Worm (Caenorhabditis elegans) whole organism, young adult: ENCODE measurements around the gene C16C8.7.
A peak's percentile ranks its signal among the peaks of the same experiment; 100 is the strongest.
"Not testable (repeated sequence)": the region's sequence is repeated elsewhere in the genome, so short reads cannot be mapped to it uniquely, and the experiment has no call there.

Experiments used
- B0019.2 ChIP-seq: fragments of 200-800 bp; sonication (Bioruptor generic); conservative IDR thresholded peaks from 2 replicates; pipeline ENCODE4 v1.3.6; 2022; ENCODE audit warnings: missing genetic modification reagents, missing genetic modification characterization, missing compliant biosample characterization
- F33H1.4 ChIP-seq: fragments of 200-800 bp; sonication (Bioruptor generic); IDR thresholded peaks from 2 replicates; pipeline ENCODE4 v1.3.6; 2022; ENCODE audit warnings: missing genetic modification reagents, missing genetic modification characterization, missing compliant biosample characterization
- F57A8.1 ChIP-seq: fragments of 200-800 bp; sonication (Bioruptor generic); optimal IDR thresholded peaks from 2 replicates; lab custom pipeline; 2018; ENCODE audit warnings: mild to moderate bottlenecking, missing genetic modification characterization, moderate library complexity, missing compliant biosample characterization
- Y56A3A.18 ChIP-seq: fragments of 200-800 bp; sonication (Bioruptor generic); IDR thresholded peaks from 2 replicates; pipeline ENCODE4 v1.3.6; 2022; ENCODE audit warnings: missing genetic modification reagents, missing genetic modification characterization, missing compliant biosample characterization
- akir-1 ChIP-seq: fragments of 200-800 bp; sonication (Bioruptor generic); optimal IDR thresholded peaks from 2 replicates; lab custom pipeline; 2018; ENCODE audit warnings: mild to moderate bottlenecking, missing genetic modification characterization, moderate library complexity, missing compliant biosample characterization
- attf-3 ChIP-seq: fragments of 200-800 bp; sonication (Bioruptor generic); conservative IDR thresholded peaks from 2 replicates; pipeline ENCODE4 v1.3.6; 2022; ENCODE audit warnings: missing genetic modification reagents, missing genetic modification characterization, missing compliant biosample characterization
- attf-5 ChIP-seq: fragments of 200-800 bp; sonication (Bioruptor generic); optimal IDR thresholded peaks from 2 replicates; lab custom pipeline; 2018; ENCODE audit warnings: mild to moderate bottlenecking, missing genetic modification characterization, missing compliant biosample characterization
- attf-6 ChIP-seq: fragments of 200-800 bp; sonication (Bioruptor generic); IDR thresholded peaks from 2 replicates; pipeline ENCODE4 v1.3.6; 2022; ENCODE audit warnings: missing genetic modification reagents, missing genetic modification characterization, missing compliant biosample characterization
- bed-1 ChIP-seq: fragments of 200-800 bp; sonication (Bioruptor generic); IDR thresholded peaks from 2 replicates; pipeline ENCODE4 v1.3.6; 2022; ENCODE audit warnings: missing genetic modification reagents, missing genetic modification characterization, missing compliant biosample characterization
- bed-2 ChIP-seq: fragments of 200-800 bp; sonication (Bioruptor generic); IDR thresholded peaks from 2 replicates; pipeline ENCODE4 v1.3.6; 2022; ENCODE audit warnings: missing genetic modification reagents, missing genetic modification characterization, missing compliant biosample characterization
- die-1 ChIP-seq: sonication (generic microtip); optimal IDR thresholded peaks from 2 replicates; lab custom pipeline; 2016; ENCODE audit warnings: missing genotype, mild to moderate bottlenecking, missing genetic modification characterization, missing compliant biosample characterization
- efl-1 ChIP-seq: fragments of 150-350 bp; optimal IDR thresholded peaks from 2 replicates; lab custom pipeline; 2014; ENCODE audit warnings: missing biosample characterization, missing genetic modification reagents, missing genetic modification characterization
- egrh-3 ChIP-seq: fragments of 200-800 bp; sonication (Bioruptor generic); IDR thresholded peaks from 2 replicates; pipeline ENCODE4 v1.3.6; 2022; ENCODE audit warnings: missing genetic modification reagents, missing genetic modification characterization, missing compliant biosample characterization
- ekl-4 ChIP-seq: fragments of 200-800 bp; sonication (Bioruptor generic); IDR thresholded peaks from 2 replicates; pipeline ENCODE4 v1.3.6; 2022; ENCODE audit warnings: missing genetic modification reagents, missing genetic modification characterization, missing compliant biosample characterization
- gei-17 ChIP-seq: fragments of 200-800 bp; sonication (Bioruptor generic); optimal IDR thresholded peaks from 2 replicates; lab custom pipeline; 2018; ENCODE audit warnings: mild to moderate bottlenecking, missing genetic modification characterization, missing compliant biosample characterization
- hsf-1 ChIP-seq: fragments of 200-800 bp; sonication (Bioruptor generic); IDR thresholded peaks from 2 replicates; pipeline ENCODE4 v1.3.6; 2022; ENCODE audit warnings: missing genetic modification reagents, missing genetic modification characterization, missing compliant biosample characterization
- lin-26 ChIP-seq: fragments of 200-800 bp; sonication (Bioruptor generic); IDR thresholded peaks from 2 replicates; pipeline ENCODE4 v1.3.6; 2022; ENCODE audit warnings: missing genetic modification reagents, missing genetic modification characterization, missing compliant biosample characterization
- lin-35 ChIP-seq, 3 experiments: fragments of 150-350 bp in 2 of 3; sonication (generic microtip) in 1 of 3; optimal IDR thresholded peaks; 2 replicates each; lab custom pipeline; 2014 to 2018; ENCODE audit warnings: missing biosample characterization in 3 of 3, missing genetic modification characterization in 3 of 3, missing genetic modification reagents in 3 of 3
- lir-1 ChIP-seq: fragments of 200-800 bp; sonication (Bioruptor generic); conservative IDR thresholded peaks from 2 replicates; pipeline ENCODE4 v1.3.6; 2022; ENCODE audit warnings: missing genetic modification reagents, missing genetic modification characterization, missing compliant biosample characterization
- lsl-1 ChIP-seq: fragments of 200-800 bp; sonication (Bioruptor generic); optimal IDR thresholded peaks from 2 replicates; lab custom pipeline; 2018; ENCODE audit warnings: mild to moderate bottlenecking, missing genetic modification characterization, moderate library complexity, missing compliant biosample characterization
- madf-3 ChIP-seq: fragments of 200-800 bp; sonication (Bioruptor generic); IDR thresholded peaks from 2 replicates; pipeline ENCODE4 v1.3.6; 2022; ENCODE audit warnings: missing genetic modification reagents, missing genetic modification characterization, missing compliant biosample characterization
- madf-6 ChIP-seq: fragments of 200-800 bp; sonication (Bioruptor generic); IDR thresholded peaks from 2 replicates; pipeline ENCODE4 v1.3.6; 2022; ENCODE audit warnings: missing genetic modification reagents, missing genetic modification characterization, missing compliant biosample characterization
- mcd-1 ChIP-seq: fragments of 200-800 bp; sonication (Bioruptor generic); IDR thresholded peaks from 2 replicates; pipeline ENCODE4 v1.3.6; 2022; ENCODE audit warnings: missing genetic modification reagents, missing genetic modification characterization, missing compliant biosample characterization
- nfyb-1 ChIP-seq: fragments of 200-800 bp; sonication (Bioruptor generic); IDR thresholded peaks from 2 replicates; pipeline ENCODE4 v1.3.6; 2022; ENCODE audit warnings: missing genetic modification reagents, missing genetic modification characterization, missing compliant biosample characterization
- nhr-90 ChIP-seq: sonication (generic microtip); optimal IDR thresholded peaks from 2 replicates; lab custom pipeline; 2016; ENCODE audit warnings: missing genotype, mild to moderate bottlenecking, missing genetic modification characterization, missing compliant biosample characterization
- rec-8 ChIP-seq, 2 experiments: sonication (generic microtip); optimal IDR thresholded peaks; 2 replicates each; lab custom pipeline; 2016; ENCODE audit warnings: mild to moderate bottlenecking in 2 of 2, missing genetic modification characterization in 2 of 2, missing genetic modification reagents in 2 of 2, missing genotype in 2 of 2, missing biosample characterization in 1 of 2, missing compliant biosample characterization in 1 of 2, moderate library complexity in 1 of 2
- unc-130 ChIP-seq: sonication (generic microtip); optimal IDR thresholded peaks from 2 replicates; lab custom pipeline; 2016; ENCODE audit warnings: missing genetic modification reagents, missing genetic modification characterization, missing compliant biosample characterization
- zfh-2 ChIP-seq: fragments of 200-800 bp; sonication (Bioruptor generic); conservative IDR thresholded peaks from 2 replicates; pipeline ENCODE4 v1.3.6; 2022; ENCODE audit warnings: missing genetic modification reagents, missing genetic modification characterization, missing compliant biosample characterization
- zim-3 ChIP-seq: sonication (generic microtip); optimal IDR thresholded peaks from 2 replicates; lab custom pipeline; 2017; ENCODE audit warnings: mild to moderate bottlenecking, missing genetic modification characterization, moderate library complexity, missing compliant biosample characterization
- ztf-6 ChIP-seq: fragments of 200-800 bp; sonication (Bioruptor generic); IDR thresholded peaks from 2 replicates; pipeline ENCODE4 v1.3.6; 2022; ENCODE audit warnings: missing genetic modification reagents, missing genetic modification characterization, missing compliant biosample characterization

C16C8.7 gene

DNA sequence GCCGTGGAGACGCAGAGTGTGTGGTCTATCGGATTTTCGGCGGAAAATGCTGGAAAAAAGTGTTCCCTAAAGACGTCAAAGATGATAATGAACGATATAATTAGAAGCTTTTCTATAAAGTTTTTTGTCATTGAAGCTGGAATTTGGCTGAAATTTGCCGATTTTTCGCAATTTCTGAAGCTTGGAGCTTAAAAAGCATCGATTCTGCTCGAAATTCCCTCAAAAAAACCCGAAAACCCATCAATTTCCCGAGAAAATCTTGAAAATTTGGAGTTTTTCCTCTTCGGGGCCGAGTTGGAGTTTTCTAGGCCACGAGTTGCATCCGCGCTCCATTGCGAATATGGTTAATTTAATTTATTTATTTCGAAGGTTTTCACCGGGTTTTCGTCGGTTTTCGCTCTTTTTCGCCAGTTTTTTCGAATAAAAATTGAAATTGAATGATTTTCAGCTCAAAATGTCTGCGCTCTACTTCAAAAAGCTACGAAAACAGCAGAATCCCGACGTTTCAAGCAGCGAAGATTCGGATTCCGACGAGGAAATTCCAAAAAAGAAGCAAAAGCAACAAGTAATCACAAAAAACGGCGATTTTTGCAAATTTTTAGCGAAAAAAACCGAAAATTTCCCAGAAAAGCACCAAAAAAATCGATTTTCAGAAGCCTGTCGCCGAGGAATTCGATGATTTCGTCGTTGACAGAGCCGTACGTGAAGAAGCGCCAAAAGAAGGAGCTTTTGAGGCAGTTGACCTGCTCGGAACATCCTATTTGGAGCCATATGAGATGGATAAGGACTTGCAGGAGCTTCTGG is 42.8 kb upstream of the C16C8.7 start, which contains the start of the genes col-71 and Y49F6B.2 (continued):
- TF ChIP-seq ztf-6 (GFP tag; lab: Robert Waterston, UW) (no peak), lsl-1 (peak; percentile 46), madf-6 (GFP tag; lab: Robert Waterston, UW) (peak; percentile 63), ekl-4 (0 out of 2 replicates have a peak, but pooled peaks have one; percentile 55), nhr-90 (no peak), hsf-1 (GFP tag; lab: Robert Waterston, UW) (no peak)

DNA sequence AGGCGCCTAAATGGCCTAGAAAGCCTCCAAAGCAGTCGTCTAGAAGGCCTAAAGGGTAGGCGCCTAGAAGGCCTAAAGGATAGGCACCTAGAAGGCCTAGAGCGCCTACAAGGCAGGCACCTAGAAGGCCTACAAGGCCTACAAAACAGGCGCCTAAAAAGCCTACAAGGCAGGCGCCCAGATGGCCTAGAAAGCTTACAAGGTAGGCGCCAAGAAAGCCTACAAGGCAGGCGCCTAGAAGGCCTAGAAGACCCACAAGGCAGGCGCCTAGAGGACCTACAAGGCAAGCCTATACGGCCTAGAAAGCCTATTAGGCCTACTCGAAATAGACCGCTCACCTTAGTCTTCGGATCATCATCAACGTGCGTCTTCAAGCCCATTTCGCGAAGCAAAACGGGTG is 42.1 kb upstream of the C16C8.7 start:
- TF ChIP-seq bed-1 (GFP tag; lab: Robert Waterston, UW) (no peak), attf-6 (0 out of 2 replicates have a peak, but pooled peaks have one; percentile 9), lin-35 (GFP tag; optimal IDR thresholded peaks at IDR 0.05; lab: Kevin White, UChicago) (no peak), zim-3 (tag; lab: Kevin White, UChicago) (no peak), rec-8 (tag; optimal IDR thresholded peaks at IDR 0.05; lab: Kevin White, UChicago) (no peak), gei-17 (GFP tag; lab: Kevin White, UChicago) (no peak), die-1 (no peak), madf-3 (GFP tag; lab: Robert Waterston, UW) (no peak)

DNA sequence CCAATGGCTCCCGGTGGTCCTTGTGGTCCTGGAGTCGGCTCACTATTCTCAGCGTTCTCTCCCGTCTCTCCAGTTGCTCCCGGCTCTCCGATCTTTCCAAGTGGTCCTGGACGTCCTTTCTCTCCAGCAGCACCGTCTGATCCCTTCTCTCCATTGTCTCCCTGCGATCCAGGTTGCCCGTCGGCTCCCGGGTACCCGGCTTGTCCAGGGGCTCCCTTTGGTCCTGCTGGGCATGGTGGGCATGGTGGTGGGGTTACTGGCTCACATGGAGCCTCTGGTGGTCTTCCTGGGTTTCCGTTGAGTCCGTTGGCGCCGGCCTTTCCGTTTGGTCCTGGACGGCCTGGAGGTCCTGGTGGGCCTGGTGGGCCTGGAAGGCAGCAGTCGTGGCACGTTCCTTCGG is 40.4 kb upstream of the C16C8.7 start:
- TF ChIP-seq mcd-1 (GFP tag; lab: Robert Waterston, UW) (0 out of 2 replicates have a peak, but pooled peaks have one; percentile 14), egrh-3 (GFP tag; lab: Robert Waterston, UW) (peak; percentile 88), zfh-2 (GFP tag; lab: Robert Waterston, UW) (peak; percentile 88), bed-2 (GFP tag; lab: Robert Waterston, UW) (no peak), F33H1.4 (GFP tag; lab: Robert Waterston, UW) (no peak), lin-26 (GFP tag; lab: Robert Waterston, UW) (peak; percentile 58; the same call in 1 of the 2 replicates), nfyb-1 (GFP tag; lab: Robert Waterston, UW) (0 out of 2 replicates have a peak, but pooled peaks have one; percentile 26), Y56A3A.18 (GFP tag; lab: Robert Waterston, UW) (no peak), akir-1 (GFP tag; lab: Kevin White, UChicago) (no peak), F57A8.1 (GFP tag; lab: Kevin White, UChicago) (no peak), attf-5 (no peak)

DNA sequence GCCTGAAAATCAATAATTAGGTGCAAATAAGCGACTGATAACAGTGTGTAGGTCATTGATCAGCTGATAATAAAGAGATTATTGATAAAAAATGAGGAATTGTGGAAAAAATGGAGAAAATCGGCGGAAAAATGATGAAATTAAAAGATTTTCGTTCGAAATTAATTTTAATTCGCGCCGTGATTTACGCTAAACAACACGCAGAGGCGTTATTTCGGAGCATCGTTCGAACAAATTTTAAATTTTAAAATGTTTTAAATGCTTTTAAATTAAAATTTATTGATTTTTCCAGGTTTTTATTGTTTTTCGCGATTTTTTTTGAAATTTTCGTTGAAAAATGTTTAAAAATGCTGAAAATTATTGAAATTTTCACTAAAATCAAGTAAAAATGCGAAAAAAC is 39.4 kb upstream of the C16C8.7 start, which contains the start of gene Y49F6B.9:
Gene Y49F6B.9, minus strand, starts transcription at position 2 of the 400 bp plus-strand sequence.
- TF ChIP-seq efl-1 (GFP tag; lab: Kevin White, UChicago), result peak; percentile 40
- TF ChIP-seq attf-6, result no peak
- TF ChIP-seq attf-3 (GFP tag; lab: Robert Waterston, UW), result peak; percentile 85
- TF ChIP-seq, all 124 proteins: peak for 2

DNA sequence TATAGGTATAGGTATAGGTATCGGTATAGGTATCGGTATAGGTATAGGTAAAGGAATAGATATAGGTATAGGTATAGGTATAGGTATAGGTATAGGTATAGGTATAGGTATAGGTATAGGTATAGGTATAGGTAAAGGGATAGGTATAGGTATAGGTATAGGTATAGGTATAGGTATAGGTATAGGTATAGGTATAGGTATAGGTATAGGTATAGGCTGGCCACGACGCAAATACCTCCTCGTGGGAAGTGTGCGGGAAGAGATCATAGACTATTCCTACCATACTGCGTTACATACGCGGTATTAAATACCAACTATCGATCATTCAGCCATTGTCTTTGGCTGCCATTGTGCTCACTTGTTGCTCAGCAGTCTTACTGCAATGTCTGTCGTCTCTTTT is 30.8 kb upstream of the C16C8.7 start, which contains the start of gene fbxb-112:
Gene fbxb-112, plus strand, starts transcription at position 301 of the 400 bp plus-strand sequence.
- not testable (repeated sequence) for TF ChIP-seq B0019.2; lir-1 (GFP tag; lab: Robert Waterston, UW); unc-130 (GFP tag; lab: Kevin White, UChicago)
